Worm (Caenorhabditis elegans): ENCODE measurements around the gene R04F11.3.

- TF ChIP-seq elt-4 (tag; optimal IDR thresholded peaks at IDR 0.05): no peak
- TF ChIP-seq pqm-1 (tag; optimal IDR thresholded peaks at IDR 0.05): no peak
Observed at ce11 chrV:12275714-12276113, 41.3 kb downstream of the R04F11.3 start.

Measured in whole organism, late embryonic.